Worm (Caenorhabditis elegans) whole organism, L3 larva: ENCODE results near the gene F36D4.1.
"Not testable (repeated sequence)": the region's sequence is repeated elsewhere in the genome, so short reads cannot be mapped to it uniquely, and the experiment has no call there.

Source experiments
- R02D3.7 ChIP-seq: fragments of 150-350 bp; optimal IDR thresholded peaks from 2 replicates; lab custom pipeline; 2014; ENCODE audit warnings: missing biosample characterization, missing genetic modification characterization
- aly-2 ChIP-seq: fragments of 150-350 bp; optimal IDR thresholded peaks from 2 replicates; lab custom pipeline; 2014; ENCODE audit warnings: missing biosample characterization, missing genetic modification characterization
- ama-1 ChIP-seq: fragments of 150-350 bp; optimal IDR thresholded peaks from 2 replicates; lab custom pipeline; 2018
- ceh-16 ChIP-seq: sonication (generic microtip); optimal IDR thresholded peaks from 2 replicates; lab custom pipeline; 2017; ENCODE audit warnings: missing biosample characterization, missing genetic modification characterization
- ceh-28 ChIP-seq: fragments of 150-350 bp; optimal IDR thresholded peaks from 2 replicates; lab custom pipeline; 2014; ENCODE audit warnings: missing biosample characterization, missing genetic modification reagents, missing genetic modification characterization
- ceh-82 ChIP-seq: fragments of 150-350 bp; optimal IDR thresholded peaks from 2 replicates; lab custom pipeline; 2014; ENCODE audit warnings: missing biosample characterization, missing genetic modification characterization
- ceh-9 ChIP-seq: sonication (generic microtip); optimal IDR thresholded peaks from 2 replicates; lab custom pipeline; 2018; ENCODE audit warnings: missing biosample characterization, missing genetic modification characterization
- daf-12 ChIP-seq: fragments of 150-350 bp; optimal IDR thresholded peaks from 2 replicates; lab custom pipeline; 2014; ENCODE audit warnings: missing biosample characterization, missing genetic modification reagents, missing genetic modification characterization
- egl-5 ChIP-seq: fragments of 150-350 bp; optimal IDR thresholded peaks from 2 replicates; lab custom pipeline; 2017; ENCODE audit warnings: missing biosample characterization, missing genetic modification reagents, missing genetic modification characterization, inconsistent platforms
- elt-2 ChIP-seq: sonication (generic microtip); optimal IDR thresholded peaks from 2 replicates; lab custom pipeline; 2016; ENCODE audit warnings: missing genetic modification reagents, mild to moderate bottlenecking, missing genetic modification characterization, missing compliant biosample characterization
- fkh-10 ChIP-seq: sonication (generic microtip); optimal IDR thresholded peaks from 2 replicates; lab custom pipeline; 2017; ENCODE audit warnings: missing biosample characterization, missing genetic modification reagents, missing genetic modification characterization
- fkh-2 ChIP-seq: fragments of 150-350 bp; optimal IDR thresholded peaks from 2 replicates; lab custom pipeline; 2014; ENCODE audit warnings: missing biosample characterization, missing genetic modification reagents, missing genetic modification characterization
- fos-1 ChIP-seq: fragments of 150-350 bp; optimal IDR thresholded peaks from 2 replicates; lab custom pipeline; 2014; ENCODE audit warnings: missing biosample characterization, missing genetic modification characterization
- jun-1 ChIP-seq: fragments of 150-350 bp; optimal IDR thresholded peaks from 2 replicates; lab custom pipeline; 2014; ENCODE audit warnings: missing biosample characterization, missing genetic modification reagents, missing genetic modification characterization
- mdl-1 ChIP-seq: fragments of 150-350 bp; optimal IDR thresholded peaks from 2 replicates; lab custom pipeline; 2014; ENCODE audit warnings: missing biosample characterization, missing genetic modification characterization
- mml-1 ChIP-seq: fragments of 150-350 bp; sonication (generic microtip); optimal IDR thresholded peaks from 3 replicates; lab custom pipeline; 2014; ENCODE audit warnings: missing biosample characterization, missing genetic modification characterization
- nfya-1 ChIP-seq: sonication (generic microtip); optimal IDR thresholded peaks from 2 replicates; lab custom pipeline; 2017; ENCODE audit warnings: missing genetic modification characterization, mild to moderate bottlenecking, missing compliant biosample characterization, antibody characterized with exemption, moderate library complexity; ENCODE audit not compliant: insufficient read depth
- nhr-11 ChIP-seq: fragments of 150-350 bp; optimal IDR thresholded peaks from 2 replicates; lab custom pipeline; 2014; ENCODE audit warnings: missing biosample characterization, missing genetic modification characterization
- nhr-23 ChIP-seq: fragments of 150-350 bp; optimal IDR thresholded peaks from 2 replicates; lab custom pipeline; 2014; ENCODE audit warnings: missing biosample characterization, missing genetic modification reagents, missing genetic modification characterization
- nhr-237 ChIP-seq: fragments of 150-350 bp; optimal IDR thresholded peaks from 2 replicates; lab custom pipeline; 2014; ENCODE audit warnings: missing biosample characterization, missing genetic modification characterization
- nhr-25 ChIP-seq: sonication (generic microtip); optimal IDR thresholded peaks from 2 replicates; lab custom pipeline; 2017; ENCODE audit warnings: missing biosample characterization, missing genetic modification characterization
- nhr-28 ChIP-seq: fragments of 150-350 bp; optimal IDR thresholded peaks from 2 replicates; lab custom pipeline; 2014; ENCODE audit warnings: missing biosample characterization, missing genetic modification characterization
- nhr-43 ChIP-seq: sonication (generic microtip); optimal IDR thresholded peaks from 2 replicates; lab custom pipeline; 2016; ENCODE audit warnings: mild to moderate bottlenecking, missing genetic modification characterization, missing compliant biosample characterization; ENCODE audit not compliant: poor library complexity, severe bottlenecking
- nhr-67 ChIP-seq: fragments of 150-350 bp; optimal IDR thresholded peaks from 2 replicates; lab custom pipeline; 2014; ENCODE audit warnings: missing biosample characterization, missing genetic modification characterization
- nhr-77 ChIP-seq: fragments of 150-350 bp; optimal IDR thresholded peaks from 2 replicates; lab custom pipeline; 2014; ENCODE audit warnings: missing biosample characterization, missing genetic modification characterization
- pha-4 ChIP-seq: fragments of 150-350 bp; optimal IDR thresholded peaks from 2 replicates; lab custom pipeline; 2014; ENCODE audit warnings: missing biosample characterization, missing genetic modification reagents, missing genetic modification characterization
- skn-1 ChIP-seq: fragments of 150-350 bp; optimal IDR thresholded peaks from 2 replicates; lab custom pipeline; 2014; ENCODE audit warnings: missing biosample characterization, missing genetic modification characterization
- snpc-4 ChIP-seq: fragments of 150-350 bp; optimal IDR thresholded peaks from 2 replicates; lab custom pipeline; 2014; ENCODE audit warnings: missing biosample characterization, missing genetic modification characterization
- tbx-2 ChIP-seq: sonication (generic microtip); optimal IDR thresholded peaks from 2 replicates; lab custom pipeline; 2016; ENCODE audit warnings: mild to moderate bottlenecking, missing genetic modification characterization, missing compliant biosample characterization
- unc-39 ChIP-seq: sonication (generic microtip); optimal IDR thresholded peaks from 4 replicates; lab custom pipeline; 2017; ENCODE audit warnings: missing biosample characterization, missing genetic modification characterization
- unc-62 ChIP-seq: fragments of 150-350 bp; sonication (generic microtip); optimal IDR thresholded peaks from 4 replicates; lab custom pipeline; 2014; ENCODE audit warnings: missing biosample characterization, missing genetic modification reagents, missing genetic modification characterization
- zag-1 ChIP-seq: fragments of 150-350 bp; optimal IDR thresholded peaks from 2 replicates; lab custom pipeline; 2014; ENCODE audit warnings: missing biosample characterization, missing genetic modification characterization

The F36D4.1 gene

DNA sequence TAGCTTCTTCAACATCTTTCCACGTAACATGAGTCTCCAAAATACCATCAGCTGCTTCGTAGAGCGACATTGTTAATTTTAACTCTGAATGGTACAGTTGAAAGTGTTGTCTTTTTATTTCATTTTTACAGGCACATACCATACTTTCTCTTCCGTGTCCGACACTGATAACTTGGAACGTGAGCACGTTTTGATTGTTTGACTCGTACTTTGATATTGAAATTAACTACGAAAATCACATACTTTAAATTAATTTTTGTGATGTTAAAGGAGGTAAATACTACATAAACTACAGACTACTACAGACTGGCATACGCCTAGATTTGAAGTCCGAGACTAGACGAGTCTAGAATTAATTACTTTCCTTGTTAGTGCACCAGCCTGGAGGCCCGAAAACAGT, 38.4 kb upstream of the F36D4.1 start, which contains the start of gene E02C12.10:
E02C12.10 (minus strand) TSS at position 75 of the 400 bp plus-strand sequence.
- TF ChIP-seq fkh-10 (no peak), ama-1 (lab: Kevin White, UChicago) (no peak), zag-1 (tag; lab: Kevin White, UChicago) (no peak), jun-1 (tag; lab: Kevin White, UChicago) (no peak), egl-5 (tag; lab: Kevin White, UChicago) (no peak), snpc-4 (tag; lab: Kevin White, UChicago) (no peak), nhr-77 (no peak), ceh-82 (tag; lab: Kevin White, UChicago) (no peak), nfya-1 (tag; lab: Kevin White, UChicago) (no peak), nhr-25 (tag; lab: Kevin White, UChicago) (no peak), unc-62 (no peak), R02D3.7 (tag; lab: Kevin White, UChicago) (no peak), ceh-16 (no peak), nhr-28 (tag; lab: Kevin White, UChicago) (no peak), daf-12 (no peak), nhr-237 (no peak)

DNA sequence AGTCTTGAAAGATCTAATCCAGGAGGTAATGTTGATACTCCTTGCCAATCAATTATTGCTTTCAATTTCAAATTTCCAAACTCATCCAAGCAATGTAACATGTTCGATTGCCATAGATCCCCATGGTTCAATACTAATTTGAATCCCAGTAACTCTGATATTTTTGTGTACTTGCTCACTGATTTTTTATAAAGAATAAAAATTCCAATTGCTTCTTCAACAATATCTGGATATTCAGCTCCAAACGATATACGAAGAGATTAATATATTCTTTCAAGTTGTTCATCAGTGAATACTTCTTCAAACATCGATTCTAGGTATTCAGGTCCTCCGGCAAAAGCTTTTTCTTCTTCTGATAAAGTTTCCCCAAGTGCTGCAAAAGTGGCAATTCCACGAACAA, 36.9 kb upstream of the F36D4.1 start, which contains the start of gene E02C12.11:
E02C12.11 (minus strand) TSS at position 101 of the 400 bp plus-strand sequence.
- not testable (repeated sequence) for TF ChIP-seq nhr-237; aly-2 (tag; lab: Kevin White, UChicago); zag-1 (tag; lab: Kevin White, UChicago)

DNA sequence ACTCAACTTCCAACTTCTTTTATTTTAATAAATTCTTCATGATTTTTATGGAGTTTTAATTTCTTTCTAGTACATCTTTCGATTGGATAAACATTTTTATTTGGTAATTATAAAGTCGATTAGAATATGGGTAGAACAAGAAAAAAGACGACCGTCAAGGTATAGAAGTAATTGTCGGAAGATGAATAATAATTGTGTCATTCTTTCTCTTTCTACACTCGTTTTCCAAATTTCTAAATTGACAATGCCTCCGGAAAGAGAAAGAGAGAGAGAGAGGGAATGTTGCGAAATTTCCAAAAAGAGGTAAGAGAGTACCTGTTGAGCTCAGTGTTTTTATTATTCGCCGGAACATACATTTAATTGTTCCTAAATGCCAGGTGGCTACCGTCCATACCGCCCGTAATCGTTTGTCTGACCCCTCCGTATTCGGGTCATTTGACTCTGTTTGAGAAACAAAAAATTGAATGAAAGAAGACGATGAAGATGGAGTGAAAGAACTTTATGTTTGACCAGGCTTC, 34.8 kb upstream of the F36D4.1 start, which contains the start of gene E02C12.12:
E02C12.12 (minus strand) TSS at position 468 of the 518 bp plus-strand sequence.
- no peak for TF ChIP-seq tbx-2 (tag; lab: Kevin White, UChicago)
- TF ChIP-seq nhr-67 (tag; lab: Kevin White, UChicago): no peak
- no peak for TF ChIP-seq ceh-9 (tag; lab: Kevin White, UChicago)
- no peak for TF ChIP-seq aly-2 (tag; lab: Kevin White, UChicago)
- no peak for TF ChIP-seq nhr-77
- no peak for TF ChIP-seq ceh-82 (tag; lab: Kevin White, UChicago)
- TF ChIP-seq mdl-1 (tag; lab: Kevin White, UChicago): no peak
- TF ChIP-seq unc-39 (tag; lab: Kevin White, UChicago): no peak
- TF ChIP-seq ceh-28: no peak
- no peak for TF ChIP-seq mml-1
- no peak for TF ChIP-seq skn-1
- no peak for TF ChIP-seq jun-1 (tag; lab: Kevin White, UChicago)
- no peak for TF ChIP-seq elt-2 (tag; lab: Kevin White, UChicago)
- TF ChIP-seq nhr-25 (tag; lab: Kevin White, UChicago): no peak
- TF ChIP-seq nhr-43 (tag; lab: Kevin White, UChicago): no peak
- no peak for TF ChIP-seq nhr-11 (tag; lab: Kevin White, UChicago)
- TF ChIP-seq fos-1 (tag; lab: Kevin White, UChicago): no peak
- no peak for TF ChIP-seq fkh-2 (tag; lab: Kevin White, UChicago)

DNA sequence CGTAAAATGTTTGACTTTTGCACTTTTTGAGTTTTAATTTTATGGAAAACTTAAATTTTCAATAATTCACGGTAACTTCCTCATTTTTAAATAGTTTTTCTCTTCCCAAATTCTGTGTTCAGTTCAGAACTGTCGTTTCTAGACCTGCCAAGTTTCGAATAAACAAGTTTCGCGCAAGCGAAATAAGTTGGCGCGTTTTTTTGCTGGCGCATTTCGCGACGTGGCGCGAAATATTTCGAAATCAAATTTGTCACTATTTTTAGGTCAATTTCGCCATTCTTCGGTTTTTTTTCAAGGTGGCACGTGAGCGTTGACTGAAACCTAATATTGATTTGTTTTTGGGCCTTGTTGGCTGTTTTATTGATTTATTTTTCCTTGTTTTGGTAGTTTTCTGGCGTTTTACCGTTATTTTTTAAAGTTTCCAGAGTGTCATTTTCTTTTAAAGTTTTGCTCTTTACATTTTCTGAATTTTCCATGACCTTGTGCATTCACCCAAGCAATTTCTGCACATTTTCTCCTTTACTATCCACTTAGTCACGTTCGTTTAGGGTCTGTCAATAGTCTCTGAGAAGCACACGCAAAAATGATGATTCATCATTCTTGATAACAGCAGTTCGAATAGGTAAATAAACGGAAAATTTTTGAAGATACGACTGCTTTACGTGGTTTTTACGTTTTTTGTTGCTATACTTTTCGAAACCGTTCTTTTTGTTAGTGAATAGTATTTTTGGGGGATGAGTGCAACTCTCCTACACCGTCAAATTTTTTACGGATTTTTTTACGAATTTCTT, 34.0 kb upstream of the F36D4.1 start:
- peak; percentile 55 for TF ChIP-seq pha-4
- peak; percentile 43 for TF ChIP-seq elt-2 (tag; lab: Kevin White, UChicago)
- TF ChIP-seq fkh-2 (tag; lab: Kevin White, UChicago): no peak

DNA sequence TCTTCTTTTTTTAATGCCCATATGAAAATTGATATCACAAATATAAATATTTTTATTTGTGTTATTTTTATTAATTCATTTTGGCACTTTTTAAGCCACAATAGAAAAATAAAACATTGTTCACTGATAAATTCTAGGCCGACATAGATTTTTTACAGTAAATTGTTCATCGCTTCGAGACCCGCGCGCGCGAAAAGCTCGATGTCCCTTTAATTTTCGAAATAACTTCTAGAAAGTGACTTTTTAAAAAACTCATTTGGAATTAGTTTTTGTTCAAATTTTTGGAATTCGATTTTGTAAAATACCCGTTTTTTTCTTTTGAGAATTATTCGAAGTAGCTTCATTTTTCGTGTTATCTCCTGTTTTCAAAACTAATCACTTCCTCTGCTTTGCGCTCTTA, 32.4 kb upstream of the F36D4.1 start:
- TF ChIP-seq fos-1 (tag; lab: Kevin White, UChicago): no peak
- TF ChIP-seq nhr-23 (tag; lab: Kevin White, UChicago): no peak
- no peak for TF ChIP-seq nhr-11 (tag; lab: Kevin White, UChicago)
- no peak for TF ChIP-seq zag-1 (tag; lab: Kevin White, UChicago)
- no peak for TF ChIP-seq mml-1
- no peak for TF ChIP-seq pha-4
